Worm (Caenorhabditis elegans): ENCODE measurements around the gene klf-1.

DNA sequence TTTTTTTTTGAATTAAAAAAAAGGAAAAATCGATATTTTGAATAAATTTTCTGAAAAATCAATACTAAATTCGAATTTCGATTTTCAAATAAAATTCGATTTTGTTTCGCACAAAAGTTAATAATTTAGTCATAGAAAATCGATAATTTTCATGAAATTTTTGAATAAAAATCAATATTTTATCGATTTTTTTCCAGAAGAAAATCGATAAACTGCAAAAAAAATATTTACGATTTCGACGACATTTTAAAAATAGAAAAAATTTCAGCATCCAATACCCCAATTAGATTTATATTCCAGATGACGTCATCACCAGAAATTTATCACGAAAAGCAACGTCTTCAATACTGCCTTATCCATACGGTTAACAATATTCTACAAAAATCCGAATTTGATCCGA lies 38.3 kb upstream of the klf-1 start, which contains the start of gene josd-1:
- TF ChIP-seq ama-1 (optimal IDR thresholded peaks at IDR 0.05) (no peak), hnd-1 (tag; optimal IDR thresholded peaks at IDR 0.05) (no peak), F13C5.2 (tag; optimal IDR thresholded peaks at IDR 0.05) (no peak), flt-1 (GFP tag; IDR thresholded peaks at IDR 0.05) (no peak), tbx-37 (GFP tag; conservative IDR thresholded peaks at IDR 0.05) (no peak), pes-1 (GFP tag; IDR thresholded peaks at IDR 0.05) (no peak), ceh-36 (tag; optimal IDR thresholded peaks at IDR 0.05) (no peak)
